Worm (Caenorhabditis elegans): ENCODE data around the gene H20J04.1.

H20J04.1 gene

DNA sequence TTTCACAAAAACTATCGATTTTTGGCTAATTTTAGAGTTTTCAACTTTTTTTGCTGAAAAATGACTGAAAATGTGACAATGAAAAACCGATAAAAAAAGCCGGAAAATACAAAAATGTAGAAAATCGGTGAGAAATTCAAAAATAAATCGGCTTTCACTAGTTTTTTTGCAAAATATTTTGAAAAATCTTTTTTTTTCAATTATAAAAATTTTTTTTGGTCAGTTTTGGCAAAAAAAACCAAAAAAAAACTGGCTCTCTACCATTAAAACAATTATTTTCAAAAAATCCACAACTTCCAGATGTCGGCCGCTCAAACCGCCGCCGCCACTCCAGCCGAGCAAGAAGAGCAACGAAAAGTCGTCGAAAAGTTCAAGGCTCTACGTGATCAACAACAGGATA is 29.0 kb upstream of the H20J04.1 start, which contains the start of gene pfd-2:
pfd-2 (plus strand) TSS at position 301 of the 400 bp plus-strand sequence.
- TF ChIP-seq lag-1 (GFP tag; IDR thresholded peaks at IDR 0.05): no peak
- no peak for TF ChIP-seq nhr-27 (tag; optimal IDR thresholded peaks at IDR 0.05)
- no peak for TF ChIP-seq ztf-22 (GFP tag; optimal IDR thresholded peaks at IDR 0.05)
- TF ChIP-seq ceh-27 (GFP tag; optimal IDR thresholded peaks at IDR 0.05): no peak
- TF ChIP-seq egl-44 (GFP tag; IDR thresholded peaks at IDR 0.05): no peak
- no peak for TF ChIP-seq C17E4.6 (GFP tag; IDR thresholded peaks at IDR 0.05)
- TF ChIP-seq F23B12.7 (tag; optimal IDR thresholded peaks at IDR 0.05; ENCODE audit: insufficient read depth): no peak
- no peak for TF ChIP-seq egl-18 (GFP tag; IDR thresholded peaks at IDR 0.05)
- TF ChIP-seq madf-10 (tag; optimal IDR thresholded peaks at IDR 0.05): no peak

ce11 chrII:4328716-4329115 is 26.7 kb upstream of the H20J04.1 start, which contains the start of gene H20J04.4:
TSS of gene H20J04.4 (plus strand) at chrII:4329016.
- TF ChIP-seq nhr-90 (tag; optimal IDR thresholded peaks at IDR 0.05): no peak
- TF ChIP-seq nfya-2 (GFP tag; IDR thresholded peaks at IDR 0.05): no peak
- no peak for TF ChIP-seq snpc-3.4 (tag; optimal IDR thresholded peaks at IDR 0.05)

- TF ChIP-seq ets-4 (GFP tag; optimal IDR thresholded peaks at IDR 0.05): no peak
- TF ChIP-seq F22D6.2 (tag; optimal IDR thresholded peaks at IDR 0.05): no peak
- TF ChIP-seq fkh-3 (tag; optimal IDR thresholded peaks at IDR 0.05): no peak
- no peak for TF ChIP-seq tbp1 (GFP tag; optimal IDR thresholded peaks at IDR 0.05)
- TF ChIP-seq ceh-100 (GFP tag; IDR thresholded peaks at IDR 0.05): no peak
- no peak for TF ChIP-seq ZK185.1 (tag; optimal IDR thresholded peaks at IDR 0.05; ENCODE audit: poor library complexity, severe bottlenecking)
- no peak for TF ChIP-seq nhr-80 (tag; optimal IDR thresholded peaks at IDR 0.05)
- no peak for TF ChIP-seq pbrm-1 (GFP tag; IDR thresholded peaks at IDR 0.05)
- TF ChIP-seq efl-1 (GFP tag; optimal IDR thresholded peaks at IDR 0.05): no peak
- TF ChIP-seq sptf-2 (GFP tag; optimal IDR thresholded peaks at IDR 0.05): no peak
- no peak for TF ChIP-seq F57C9.4 (tag; optimal IDR thresholded peaks at IDR 0.05)
- no peak for TF ChIP-seq lin-26 (GFP tag; IDR thresholded peaks at IDR 0.05)
- no peak for TF ChIP-seq pha-4 (tag; optimal IDR thresholded peaks at IDR 0.05)
- TF ChIP-seq madf-8 (GFP tag; conservative IDR thresholded peaks at IDR 0.05): no peak
- TF ChIP-seq gei-17 (GFP tag; optimal IDR thresholded peaks at IDR 0.05): no peak
- no peak for TF ChIP-seq Y53F4B.3 (GFP tag; IDR thresholded peaks at IDR 0.05)
- TF ChIP-seq repo-1 (tag; optimal IDR thresholded peaks at IDR 0.05): no peak
- no peak for TF ChIP-seq rpc-1 (optimal IDR thresholded peaks at IDR 0.05)
- no peak for TF ChIP-seq rpc-1 (tag; optimal IDR thresholded peaks at IDR 0.05)
Observed at ce11 chrII:4334448-4334847, 21.0 kb upstream of the H20J04.1 start, which contains the start of gene madf-3. TSS of gene madf-3 (plus strand) at chrII:4334748.

DNA sequence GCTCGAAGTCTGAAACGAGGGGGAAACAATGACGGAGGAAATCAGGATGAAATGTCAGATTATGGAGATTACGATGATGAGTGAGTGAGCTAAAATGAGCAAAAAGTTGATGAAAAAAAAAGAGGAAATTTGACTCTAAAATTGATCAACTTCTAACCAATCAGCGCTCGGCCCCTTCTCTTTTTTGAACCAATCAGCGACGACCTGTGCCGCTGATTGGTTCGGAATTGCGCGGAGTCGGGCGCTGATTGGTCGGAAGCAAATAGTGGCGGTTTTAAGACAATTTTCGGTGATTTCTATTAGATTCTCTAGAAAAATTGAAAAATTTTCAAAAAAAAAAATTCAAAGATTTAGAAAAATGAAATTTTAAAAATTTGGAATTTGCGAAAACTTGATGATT is 17.7 kb upstream of the H20J04.1 start:
- TF ChIP-seq snpc-3.4 (tag; optimal IDR thresholded peaks at IDR 0.05) (no peak), ztf-18 (tag; optimal IDR thresholded peaks at IDR 0.05) (no peak), unc-130 (GFP tag; optimal IDR thresholded peaks at IDR 0.05) (no peak), nhr-80 (tag; optimal IDR thresholded peaks at IDR 0.05) (no peak)

DNA sequence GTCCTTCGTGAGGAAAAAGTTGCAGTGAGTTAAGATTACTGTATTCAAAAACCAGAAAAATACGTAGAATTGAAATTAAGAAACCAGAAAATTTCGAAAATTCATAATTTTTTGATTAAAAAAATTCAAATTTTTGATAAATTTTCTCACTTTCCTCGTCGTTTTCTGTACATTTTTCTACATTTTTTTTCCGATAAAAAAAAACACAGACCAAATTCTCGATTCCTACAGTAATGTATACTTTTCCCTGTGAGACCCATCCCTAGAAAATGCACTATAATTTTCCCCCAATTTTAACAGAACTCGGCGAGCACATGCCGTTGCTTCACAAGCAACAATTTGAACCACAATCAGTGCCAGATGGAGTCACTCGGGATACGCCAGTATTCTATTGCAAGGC is 15.5 kb upstream of the H20J04.1 start, which contains the start of gene athp-2:
athp-2 (plus strand) TSS at position 301 of the 400 bp plus-strand sequence.
- no peak for TF ChIP-seq dpff-1 (tag; optimal IDR thresholded peaks at IDR 0.05)
- no peak for TF ChIP-seq bed-2 (GFP tag; IDR thresholded peaks at IDR 0.05)
- no peak for TF ChIP-seq mes-4 (tag; optimal IDR thresholded peaks at IDR 0.05)
- TF ChIP-seq dpl-1 (GFP tag; optimal IDR thresholded peaks at IDR 0.05): no peak
- TF ChIP-seq chd-7 (tag; optimal IDR thresholded peaks at IDR 0.05): no peak
- no peak for TF ChIP-seq F57C9.4 (tag; optimal IDR thresholded peaks at IDR 0.05)
- no peak for TF ChIP-seq mel-28 (tag; optimal IDR thresholded peaks at IDR 0.05; ENCODE audit: borderline replicate concordance)
- TF ChIP-seq nhr-80 (tag; optimal IDR thresholded peaks at IDR 0.05): no peak
- no peak for TF ChIP-seq egl-18 (GFP tag; IDR thresholded peaks at IDR 0.05)
- TF ChIP-seq attf-6 (GFP tag; IDR thresholded peaks at IDR 0.05): no peak
- no peak for TF ChIP-seq ekl-4 (GFP tag; IDR thresholded peaks at IDR 0.05)
- TF ChIP-seq lir-1 (GFP tag; conservative IDR thresholded peaks at IDR 0.05): no peak

Data from whole organism, young adult.